Worm (Caenorhabditis elegans) whole organism, early embryonic: ENCODE results near the gene col-175.

Source experiments
- B0310.2 ChIP-seq: sonication (generic microtip); optimal IDR thresholded peaks from 2 replicates; lab custom pipeline; 2016; ENCODE audit warnings: mild to moderate bottlenecking, missing genetic modification characterization, missing compliant biosample characterization
- F13C5.2 ChIP-seq: sonication (generic microtip); optimal IDR thresholded peaks from 2 replicates; lab custom pipeline; 2017; ENCODE audit warnings: mild to moderate bottlenecking, missing genetic modification characterization, inconsistent platforms, missing compliant biosample characterization
- aly-1 ChIP-seq: sonication (generic microtip); optimal IDR thresholded peaks from 2 replicates; lab custom pipeline; 2016; ENCODE audit warnings: missing genetic modification characterization, missing compliant biosample characterization
- ama-1 ChIP-seq: fragments of 150-350 bp; optimal IDR thresholded peaks from 2 replicates; lab custom pipeline; 2014
- ceh-13 ChIP-seq: fragments of 200-800 bp; sonication (Bioruptor generic); optimal IDR thresholded peaks from 2 replicates; lab custom pipeline; 2018; ENCODE audit warnings: mild to moderate bottlenecking, missing genetic modification characterization, missing compliant biosample characterization
- flt-1 ChIP-seq: fragments of 200-800 bp; sonication (Bioruptor generic); IDR thresholded peaks from 2 replicates; pipeline ENCODE4 v1.3.6; 2022; ENCODE audit warnings: missing genetic modification characterization, missing compliant biosample characterization
- hmg-4 ChIP-seq: fragments of 200-800 bp; sonication (Bioruptor generic); optimal IDR thresholded peaks from 2 replicates; lab custom pipeline; 2018; ENCODE audit warnings: mild to moderate bottlenecking, missing genetic modification characterization, missing compliant biosample characterization
- hnd-1 ChIP-seq: sonication (generic microtip); optimal IDR thresholded peaks from 2 replicates; lab custom pipeline; 2016; ENCODE audit warnings: missing genetic modification characterization, missing compliant biosample characterization
- scrt-1 ChIP-seq: fragments of 200-800 bp; sonication (Bioruptor generic); IDR thresholded peaks from 2 replicates; pipeline ENCODE4 v1.3.6; 2022; ENCODE audit warnings: missing genetic modification characterization, missing compliant biosample characterization
- tbx-11 ChIP-seq: fragments of 200-800 bp; sonication (Bioruptor generic); IDR thresholded peaks from 2 replicates; pipeline ENCODE4 v1.3.6; 2022; ENCODE audit warnings: missing genetic modification characterization, missing compliant biosample characterization
- tbx-37 ChIP-seq: fragments of 200-800 bp; sonication (Bioruptor generic); conservative IDR thresholded peaks from 2 replicates; pipeline ENCODE4 v1.3.6; 2022; ENCODE audit warnings: missing genetic modification reagents, missing genetic modification characterization, missing compliant biosample characterization
- tra-4 ChIP-seq: sonication (generic microtip); optimal IDR thresholded peaks from 2 replicates; lab custom pipeline; 2017; ENCODE audit warnings: missing genetic modification characterization, missing compliant biosample characterization

DNA sequence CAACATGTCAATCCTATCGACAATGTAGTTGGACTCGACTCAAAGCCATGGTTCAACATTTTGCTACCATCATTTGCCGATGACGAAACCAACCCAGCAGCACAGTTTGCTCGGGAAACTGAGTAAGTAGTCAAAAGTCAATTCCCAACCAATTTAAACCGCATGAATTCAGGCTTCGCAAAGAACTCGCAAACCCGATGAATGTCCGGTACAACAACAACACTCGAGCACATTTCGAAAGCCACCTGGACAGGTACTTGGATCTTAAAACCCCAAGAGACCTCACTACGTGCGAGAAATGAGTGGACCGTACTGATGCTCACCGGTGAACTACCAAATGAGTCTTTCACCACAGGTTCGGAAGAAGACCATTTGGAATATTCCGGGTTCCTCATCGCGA lies 40.3 kb downstream of the col-175 start:
- no peak for TF ChIP-seq tra-4
- TF ChIP-seq hnd-1 = no peak
- TF ChIP-seq ama-1 (lab: Kevin White, UChicago) = no peak
- no peak for TF ChIP-seq tbx-11 (GFP tag; lab: Robert Waterston, UW)
- no peak for TF ChIP-seq B0310.2
- TF ChIP-seq hmg-4 (GFP tag; lab: Kevin White, UChicago) = no peak
- no peak for TF ChIP-seq F13C5.2 (tag; lab: Kevin White, UChicago)
- no peak for TF ChIP-seq scrt-1 (GFP tag; lab: Robert Waterston, UW)
- no peak for TF ChIP-seq flt-1
- no peak for TF ChIP-seq aly-1 (tag; lab: Kevin White, UChicago)
- no peak for TF ChIP-seq ceh-13 (GFP tag; lab: Kevin White, UChicago)
- TF ChIP-seq tbx-37 = no peak
